Worm (Caenorhabditis elegans) whole organism, L4 larva: ENCODE results near the gene Y54G2A.52.

Experiments
- aly-2 ChIP-seq: sonication (generic microtip); optimal IDR thresholded peaks from 2 replicates; lab custom pipeline; 2018; ENCODE audit warnings: missing biosample characterization, missing genetic modification characterization
- nhr-77 ChIP-seq: fragments of 150-350 bp; optimal IDR thresholded peaks from 2 replicates; lab custom pipeline; 2014; ENCODE audit warnings: missing biosample characterization, missing genetic modification characterization

- TF ChIP-seq aly-2 (no peak), nhr-77 (no peak)
Measured at ce11 chrIV:2817038-2817437, 18.6 kb upstream of the Y54G2A.52 start.
